Worm (Caenorhabditis elegans): ENCODE measurements around the gene M163.10.

Gene M163.10

DNA sequence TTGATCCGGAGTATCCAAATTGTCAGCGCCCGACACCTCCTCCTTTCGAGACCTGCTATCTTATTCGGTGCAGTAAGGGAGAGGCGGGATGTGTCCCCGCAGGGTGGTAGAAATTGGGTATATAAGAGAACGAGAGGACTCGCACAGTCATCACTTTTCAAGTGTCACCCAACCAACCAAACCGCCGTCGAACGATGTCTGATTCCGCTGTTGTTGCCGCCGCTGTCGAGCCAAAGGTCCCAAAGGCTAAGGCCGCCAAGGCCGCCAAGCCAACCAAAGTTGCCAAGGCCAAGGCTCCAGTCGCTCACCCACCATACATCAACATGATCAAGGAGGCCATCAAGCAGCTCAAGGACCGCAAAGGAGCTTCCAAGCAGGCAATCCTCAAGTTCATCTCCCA lies 19.2 kb downstream of the M163.10 start, which contains the start of gene his-24:
Gene his-24, plus strand, starts transcription at position 150 of the 400 bp plus-strand sequence.
- TF ChIP-seq rnt-1 (tag; optimal IDR thresholded peaks at IDR 0.05) (peak; percentile 15), sdc-2 (tag; optimal IDR thresholded peaks at IDR 0.05) (peak; percentile 40), nfya-1 (tag; optimal IDR thresholded peaks at IDR 0.05) (peak; percentile 73), unc-42 (tag; optimal IDR thresholded peaks at IDR 0.05) (peak; percentile 20), dve-1 (tag; optimal IDR thresholded peaks at IDR 0.05) (peak; percentile 54), elt-2 (tag; optimal IDR thresholded peaks at IDR 0.05) (peak; percentile 28), ceh-19 (GFP tag; optimal IDR thresholded peaks at IDR 0.05) (peak; percentile 13), K02D7.2 (tag; optimal IDR thresholded peaks at IDR 0.05) (no peak), ceh-31 (tag; optimal IDR thresholded peaks at IDR 0.05) (peak; percentile 45), ama-1 (optimal IDR thresholded peaks at IDR 0.05) (peak; percentile 67), pros-1 (tag; optimal IDR thresholded peaks at IDR 0.05) (peak; percentile 6), hlh-8 (tag; optimal IDR thresholded peaks at IDR 0.05) (no peak), ceh-18 (tag; optimal IDR thresholded peaks at IDR 0.05) (peak; percentile 63), unc-3 (GFP tag; conservative IDR thresholded peaks at IDR 0.05) (no peak), unc-3 (tag; optimal IDR thresholded peaks at IDR 0.05) (no peak), ceh-34 (tag; optimal IDR thresholded peaks at IDR 0.05) (peak; percentile 53), tbx-7 (tag; optimal IDR thresholded peaks at IDR 0.05) (no peak), sox-4 (tag; optimal IDR thresholded peaks at IDR 0.05) (no peak), unc-55 (GFP tag; optimal IDR thresholded peaks at IDR 0.05) (peak; percentile 75), ceh-45 (GFP tag; IDR thresholded peaks at IDR 0.05) (0 out of 2 replicates have a peak, but pooled peaks have one; percentile 48), tbx-2 (tag; optimal IDR thresholded peaks at IDR 0.05) (peak; percentile 43), ref-2 (tag; optimal IDR thresholded peaks at IDR 0.05) (peak; percentile 73)

DNA sequence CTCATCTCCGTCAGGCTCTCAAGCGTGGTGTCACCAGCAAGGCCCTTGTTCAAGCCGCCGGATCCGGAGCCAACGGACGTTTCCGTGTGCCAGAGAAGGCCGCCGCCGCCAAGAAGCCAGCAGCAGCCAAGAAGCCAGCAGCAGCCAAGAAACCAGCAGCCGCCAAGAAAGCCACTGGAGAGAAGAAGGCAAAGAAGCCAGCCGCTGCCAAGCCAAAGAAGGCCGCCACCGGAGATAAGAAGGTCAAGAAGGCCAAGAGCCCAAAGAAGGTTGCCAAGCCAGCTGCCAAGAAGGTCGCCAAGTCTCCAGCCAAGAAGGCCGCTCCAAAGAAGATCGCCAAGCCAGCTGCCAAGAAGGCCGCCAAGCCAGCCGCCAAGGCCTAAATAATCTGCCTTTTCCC lies 19.7 kb downstream of the M163.10 start:
- TF ChIP-seq K09A11.1 (tag; optimal IDR thresholded peaks at IDR 0.05; ENCODE audit: insufficient read depth) (no peak), elt-4 (tag; optimal IDR thresholded peaks at IDR 0.05) (peak; percentile 49)

DNA sequence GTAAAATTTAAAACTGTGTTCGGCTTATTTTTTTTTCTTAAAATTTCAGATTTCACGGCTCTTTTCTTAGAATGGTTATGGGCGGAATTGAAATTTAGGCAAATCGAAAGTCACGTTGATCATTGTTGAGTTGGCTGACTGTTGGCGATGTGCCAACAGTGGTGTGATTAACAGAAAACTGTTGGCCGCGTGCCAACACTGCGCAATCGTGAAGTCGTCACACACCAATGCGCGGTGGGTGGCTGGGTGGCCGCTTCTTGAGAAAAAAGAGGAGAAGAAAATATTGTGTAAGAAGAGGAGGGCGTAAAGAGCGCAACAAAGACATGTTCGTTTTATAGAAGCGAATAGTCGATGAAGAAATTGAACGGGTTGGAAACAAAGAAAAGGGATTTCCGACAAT lies 20.3 kb downstream of the M163.10 start:
- TF ChIP-seq ama-1 (optimal IDR thresholded peaks at IDR 0.05) (peak; percentile 68), nfya-1 (tag; optimal IDR thresholded peaks at IDR 0.05) (peak; percentile 16), dmd-4 (tag; optimal IDR thresholded peaks at IDR 0.05; ENCODE audit: borderline replicate concordance) (peak; percentile 14), nhr-232 (tag; optimal IDR thresholded peaks at IDR 0.05) (no peak), hlh-6 (tag; optimal IDR thresholded peaks at IDR 0.05) (no peak), pha-4 (tag; optimal IDR thresholded peaks at IDR 0.05) (no peak), ztf-16 (tag; optimal IDR thresholded peaks at IDR 0.05) (no peak), fkh-10 (GFP tag; optimal IDR thresholded peaks at IDR 0.05) (no peak), sdc-2 (tag; optimal IDR thresholded peaks at IDR 0.05) (peak; percentile 59), ceh-19 (GFP tag; optimal IDR thresholded peaks at IDR 0.05) (no peak), ref-2 (tag; optimal IDR thresholded peaks at IDR 0.05) (peak; percentile 38), elt-2 (tag; optimal IDR thresholded peaks at IDR 0.05) (peak; percentile 13), ceh-31 (tag; optimal IDR thresholded peaks at IDR 0.05) (no peak), ceh-14 (tag; optimal IDR thresholded peaks at IDR 0.05) (no peak), unc-42 (tag; optimal IDR thresholded peaks at IDR 0.05) (peak; percentile 3), fax-1 (tag; optimal IDR thresholded peaks at IDR 0.05) (no peak), sox-2 (GFP tag; IDR thresholded peaks at IDR 0.05) (peak; percentile 55; the same call in 1 of the 2 replicates)

DNA sequence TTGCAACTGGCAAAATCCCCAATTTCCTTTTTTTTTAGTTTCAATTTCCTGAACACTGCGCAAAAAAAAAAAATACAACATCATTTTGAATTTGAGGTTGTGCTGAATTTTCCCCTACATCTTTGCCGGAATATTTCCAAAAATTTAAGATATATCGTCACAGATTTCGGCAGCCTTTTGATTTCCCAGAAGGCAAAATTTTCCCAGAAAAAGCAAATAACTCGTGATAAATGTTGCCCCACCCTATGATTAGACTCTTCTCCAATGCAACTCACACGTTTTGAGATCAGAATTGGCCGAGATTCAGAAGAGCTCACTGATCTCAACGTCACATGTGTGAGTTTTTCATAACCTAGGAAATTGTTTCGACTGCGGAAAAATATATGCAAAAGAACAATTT lies 21.7 kb downstream of the M163.10 start:
- TF ChIP-seq pat-9 (tag; optimal IDR thresholded peaks at IDR 0.05) (no peak), gmeb-2 (tag; optimal IDR thresholded peaks at IDR 0.05) (no peak), sox-4 (tag; optimal IDR thresholded peaks at IDR 0.05) (no peak), elt-4 (tag; optimal IDR thresholded peaks at IDR 0.05) (no peak), eyg-1 (tag; optimal IDR thresholded peaks at IDR 0.05) (no peak), sox-2 (GFP tag; IDR thresholded peaks at IDR 0.05) (no peak), ceh-14 (tag; optimal IDR thresholded peaks at IDR 0.05) (no peak), ceh-19 (GFP tag; optimal IDR thresholded peaks at IDR 0.05) (no peak), hlh-13 (GFP tag; optimal IDR thresholded peaks at IDR 0.05) (no peak), ztf-16 (tag; optimal IDR thresholded peaks at IDR 0.05) (no peak), odd-2 (tag; optimal IDR thresholded peaks at IDR 0.05) (no peak), hlh-8 (tag; optimal IDR thresholded peaks at IDR 0.05) (no peak), ceh-22 (tag; optimal IDR thresholded peaks at IDR 0.05) (no peak), pha-2 (tag; optimal IDR thresholded peaks at IDR 0.05) (no peak), tbx-2 (tag; optimal IDR thresholded peaks at IDR 0.05) (no peak), mec-3 (tag; optimal IDR thresholded peaks at IDR 0.05; ENCODE audit: borderline replicate concordance) (no peak), nhr-232 (tag; optimal IDR thresholded peaks at IDR 0.05) (no peak), syd-9 (tag; optimal IDR thresholded peaks at IDR 0.05) (no peak), npax-4 (tag; optimal IDR thresholded peaks at IDR 0.05) (no peak), ahr-1 (tag; optimal IDR thresholded peaks at IDR 0.05) (no peak)
